Worm (Caenorhabditis elegans) whole organism, L4 larva: ENCODE measurements around the gene wdr-31.
A peak's percentile ranks its signal among the peaks of the same experiment; 100 is the strongest.

Experiments
- F49E8.2 ChIP-seq: sonication (generic microtip); optimal IDR thresholded peaks from 2 replicates; lab custom pipeline; 2016; ENCODE audit warnings: missing compliant biosample characterization, mild to moderate bottlenecking, missing genetic modification characterization, borderline replicate concordance
- aha-1 ChIP-seq: fragments of 150-350 bp; peaks from one replicate; lab custom pipeline; 2014; ENCODE audit warnings: missing biosample characterization, missing genetic modification characterization
- aly-2 ChIP-seq: sonication (generic microtip); optimal IDR thresholded peaks from 2 replicates; lab custom pipeline; 2018; ENCODE audit warnings: missing biosample characterization, missing genetic modification characterization
- ceh-62 ChIP-seq: sonication (generic microtip); optimal IDR thresholded peaks from 2 replicates; lab custom pipeline; 2017; ENCODE audit warnings: missing biosample characterization, missing genetic modification characterization
- daf-12 ChIP-seq: fragments of 150-350 bp; optimal IDR thresholded peaks from 2 replicates; lab custom pipeline; 2014; ENCODE audit warnings: missing biosample characterization, missing genetic modification reagents, missing genetic modification characterization
- fkh-10 ChIP-seq: fragments of 150-350 bp; optimal IDR thresholded peaks from 2 replicates; lab custom pipeline; 2014; ENCODE audit warnings: missing biosample characterization, missing genetic modification reagents, missing genetic modification characterization
- hlh-30 ChIP-seq: sonication (generic microtip); optimal IDR thresholded peaks from 2 replicates; lab custom pipeline; 2017; ENCODE audit warnings: antibody characterized with exemption, mild to moderate bottlenecking, missing genetic modification characterization, missing compliant biosample characterization; ENCODE audit not compliant: insufficient read depth
- nhr-76 ChIP-seq: fragments of 150-350 bp; optimal IDR thresholded peaks from 2 replicates; lab custom pipeline; 2014; ENCODE audit warnings: missing biosample characterization, missing genetic modification characterization
- skn-1 ChIP-seq: fragments of 150-350 bp; optimal IDR thresholded peaks from 2 replicates; lab custom pipeline; 2014; ENCODE audit warnings: missing biosample characterization, missing genetic modification characterization
- zag-1 ChIP-seq: fragments of 150-350 bp; optimal IDR thresholded peaks from 2 replicates; lab custom pipeline; 2014; ENCODE audit warnings: missing biosample characterization, missing genetic modification characterization

- TF ChIP-seq ceh-62 (tag; lab: Kevin White, UChicago) (no peak), zag-1 (tag; lab: Kevin White, UChicago) (no peak), fkh-10 (no peak), daf-12 (tag; lab: Kevin White, UChicago) (no peak), F49E8.2 (tag; lab: Kevin White, UChicago) (no peak), aly-2 (tag; lab: Kevin White, UChicago) (no peak), hlh-30 (peak; percentile 46), skn-1 (tag; lab: Kevin White, UChicago) (no peak), aha-1 (tag; lab: Kevin White, UChicago) (peak; percentile 70), nhr-76 (tag; lab: Kevin White, UChicago) (no peak)
These were observed 357 bp downstream of the wdr-31 start for ce11 chrII:2734735-2735134.
